Worm (Caenorhabditis elegans) whole organism, L2 larva: ENCODE data around the gene msp-142.
A peak's percentile ranks its signal among the peaks of the same experiment; 100 is the strongest.

Experiments used
- C34F6.9 ChIP-seq: fragments of 150-350 bp; optimal IDR thresholded peaks from 2 replicates; lab custom pipeline; 2014; ENCODE audit warnings: missing biosample characterization, missing genetic modification characterization
- F13H6.1 ChIP-seq: sonication (generic microtip); optimal IDR thresholded peaks from 2 replicates; lab custom pipeline; 2016; ENCODE audit warnings: missing genetic modification characterization, missing compliant biosample characterization
- R02D3.7 ChIP-seq: fragments of 150-350 bp; optimal IDR thresholded peaks from 2 replicates; lab custom pipeline; 2014; ENCODE audit warnings: missing biosample characterization, missing genetic modification characterization
- Y55F3AM.14 ChIP-seq: fragments of 200-800 bp; sonication (Bioruptor generic); optimal IDR thresholded peaks from 2 replicates; lab custom pipeline; 2018; ENCODE audit warnings: mild to moderate bottlenecking, missing genetic modification characterization, missing compliant biosample characterization
- ZK546.5 ChIP-seq: sonication (generic microtip); optimal IDR thresholded peaks from 2 replicates; lab custom pipeline; 2017; ENCODE audit warnings: missing biosample characterization, missing genetic modification characterization
- aly-2 ChIP-seq: fragments of 150-350 bp; optimal IDR thresholded peaks from 2 replicates; lab custom pipeline; 2014; ENCODE audit warnings: missing biosample characterization, missing genetic modification characterization
- ama-1 ChIP-seq: fragments of 150-350 bp; optimal IDR thresholded peaks from 2 replicates; lab custom pipeline; 2018; ENCODE audit warnings: inconsistent platforms
- blmp-1 ChIP-seq: sonication (generic microtip); optimal IDR thresholded peaks from 2 replicates; lab custom pipeline; 2017; ENCODE audit warnings: missing genetic modification characterization, mild to moderate bottlenecking, missing compliant biosample characterization, antibody characterized with exemption, moderate library complexity; ENCODE audit not compliant: insufficient read depth
- ceh-82 ChIP-seq: fragments of 150-350 bp; optimal IDR thresholded peaks from 2 replicates; lab custom pipeline; 2014; ENCODE audit warnings: missing biosample characterization, missing genetic modification characterization
- crh-2 ChIP-seq: sonication (generic microtip); optimal IDR thresholded peaks from 2 replicates; lab custom pipeline; 2017; ENCODE audit warnings: missing biosample characterization, missing genetic modification characterization
- dmd-4 ChIP-seq: sonication (generic microtip); optimal IDR thresholded peaks from 2 replicates; lab custom pipeline; 2017; ENCODE audit warnings: missing biosample characterization, missing genetic modification characterization
- egl-27 ChIP-seq: sonication (generic microtip); optimal IDR thresholded peaks from 3 replicates; lab custom pipeline; 2017; ENCODE audit warnings: missing biosample characterization, missing genetic modification reagents, missing genetic modification characterization
- elt-1 ChIP-seq: fragments of 150-350 bp; optimal IDR thresholded peaks from 2 replicates; lab custom pipeline; 2014; ENCODE audit warnings: missing biosample characterization, missing genetic modification characterization
- elt-3 ChIP-seq: sonication (generic microtip); optimal IDR thresholded peaks from 2 replicates; lab custom pipeline; 2017; ENCODE audit warnings: missing biosample characterization, missing genetic modification characterization
- fos-1 ChIP-seq: fragments of 150-350 bp; optimal IDR thresholded peaks from 2 replicates; lab custom pipeline; 2014; ENCODE audit warnings: missing biosample characterization, missing genetic modification characterization
- lsy-2 ChIP-seq, 2 experiments: fragments of 150-350 bp in 1 of 2; sonication (generic microtip) in 1 of 2; optimal IDR thresholded peaks; 2 replicates each; lab custom pipeline; 2014 to 2017; ENCODE audit warnings: missing biosample characterization in 2 of 2, missing genetic modification characterization in 2 of 2
- mbf-1 ChIP-seq: sonication (generic microtip); optimal IDR thresholded peaks from 2 replicates; lab custom pipeline; 2017; ENCODE audit warnings: missing biosample characterization, missing genetic modification characterization
- nhr-10 ChIP-seq: sonication (generic microtip); optimal IDR thresholded peaks from 2 replicates; lab custom pipeline; 2017; ENCODE audit warnings: missing biosample characterization, missing genetic modification characterization
- nhr-11 ChIP-seq: fragments of 150-350 bp; optimal IDR thresholded peaks from 2 replicates; lab custom pipeline; 2014; ENCODE audit warnings: missing biosample characterization, missing genetic modification characterization
- nhr-12 ChIP-seq: fragments of 150-350 bp; optimal IDR thresholded peaks from 2 replicates; lab custom pipeline; 2014; ENCODE audit warnings: missing biosample characterization, missing genetic modification characterization
- nhr-129 ChIP-seq: fragments of 150-350 bp; optimal IDR thresholded peaks from 2 replicates; lab custom pipeline; 2014; ENCODE audit warnings: missing biosample characterization, missing genetic modification characterization
- nhr-21 ChIP-seq: fragments of 150-350 bp; optimal IDR thresholded peaks from 2 replicates; lab custom pipeline; 2014; ENCODE audit warnings: missing biosample characterization, missing genetic modification characterization
- nhr-237 ChIP-seq: fragments of 150-350 bp; optimal IDR thresholded peaks from 2 replicates; lab custom pipeline; 2014; ENCODE audit warnings: missing biosample characterization, missing genetic modification characterization
- nhr-6 ChIP-seq: fragments of 150-350 bp; optimal IDR thresholded peaks from 2 replicates; lab custom pipeline; 2014; ENCODE audit warnings: missing biosample characterization, missing genetic modification characterization
- peb-1 ChIP-seq: fragments of 150-350 bp; optimal IDR thresholded peaks from 2 replicates; lab custom pipeline; 2014; ENCODE audit warnings: missing biosample characterization, missing genetic modification characterization
- skn-1 ChIP-seq: sonication (generic microtip); optimal IDR thresholded peaks from 2 replicates; lab custom pipeline; 2017; ENCODE audit warnings: missing biosample characterization, missing genetic modification characterization
- sma-3 ChIP-seq: sonication (generic microtip); optimal IDR thresholded peaks from 2 replicates; lab custom pipeline; 2016; ENCODE audit warnings: missing genetic modification reagents, missing genetic modification characterization, missing compliant biosample characterization
- sma-9 ChIP-seq, 2 experiments: fragments of 150-350 bp in 1 of 2; sonication (generic microtip) in 1 of 2; optimal IDR thresholded peaks; 2 replicates each; lab custom pipeline; 2014 to 2016; ENCODE audit warnings: missing genetic modification characterization in 2 of 2, mild to moderate bottlenecking in 1 of 2, missing biosample characterization in 1 of 2, missing compliant biosample characterization in 1 of 2, missing genetic modification reagents in 1 of 2, moderate library complexity in 1 of 2
- unc-39 ChIP-seq: fragments of 150-350 bp; optimal IDR thresholded peaks from 2 replicates; lab custom pipeline; 2014; ENCODE audit warnings: missing biosample characterization, missing genetic modification characterization
- unc-55 ChIP-seq: fragments of 150-350 bp; sonication (generic microtip); optimal IDR thresholded peaks from 3 replicates; lab custom pipeline; 2014; ENCODE audit warnings: missing biosample characterization, missing genetic modification reagents, missing genetic modification characterization
- unc-62 ChIP-seq: fragments of 150-350 bp; optimal IDR thresholded peaks from 2 replicates; lab custom pipeline; 2014; ENCODE audit warnings: missing biosample characterization, missing genetic modification reagents, missing genetic modification characterization
- zag-1 ChIP-seq: fragments of 150-350 bp; optimal IDR thresholded peaks from 2 replicates; lab custom pipeline; 2014; ENCODE audit warnings: missing biosample characterization, missing genetic modification characterization
- ztf-1 ChIP-seq: fragments of 200-800 bp; sonication (Bioruptor generic); conservative IDR thresholded peaks from 2 replicates; pipeline ENCODE4 v1.3.6; 2022; ENCODE audit warnings: missing genetic modification characterization, missing compliant biosample characterization

The msp-142 gene

DNA sequence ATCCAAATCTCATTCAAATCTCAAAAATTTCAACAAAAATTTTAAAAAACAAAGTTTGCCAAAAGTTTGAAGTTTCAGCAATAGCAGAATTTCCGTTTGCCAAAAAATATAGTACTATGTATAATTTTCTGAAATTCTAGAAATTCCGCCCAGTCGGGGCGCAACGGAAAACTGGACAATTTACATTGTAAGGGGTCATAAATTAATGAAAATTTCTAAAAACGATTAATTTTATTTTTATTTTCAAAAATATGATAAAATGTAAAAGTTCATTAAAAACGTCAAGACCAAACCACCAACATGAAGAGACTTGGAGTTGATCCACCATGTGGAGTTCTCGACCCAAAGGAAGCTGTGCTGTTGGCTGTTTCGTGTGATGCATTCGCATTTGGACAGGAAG, 20.6 kb downstream of the msp-142 start, which contains the start of gene ZK1248.4:
TSS of gene ZK1248.4 (plus strand) at position 301 of the 400 bp plus-strand sequence.
- TF ChIP-seq elt-3 (tag; lab: Kevin White, UChicago) (no peak), elt-1 (tag; lab: Kevin White, UChicago) (no peak), aly-2 (tag; lab: Kevin White, UChicago) (no peak), skn-1 (tag; lab: Kevin White, UChicago) (no peak)

DNA sequence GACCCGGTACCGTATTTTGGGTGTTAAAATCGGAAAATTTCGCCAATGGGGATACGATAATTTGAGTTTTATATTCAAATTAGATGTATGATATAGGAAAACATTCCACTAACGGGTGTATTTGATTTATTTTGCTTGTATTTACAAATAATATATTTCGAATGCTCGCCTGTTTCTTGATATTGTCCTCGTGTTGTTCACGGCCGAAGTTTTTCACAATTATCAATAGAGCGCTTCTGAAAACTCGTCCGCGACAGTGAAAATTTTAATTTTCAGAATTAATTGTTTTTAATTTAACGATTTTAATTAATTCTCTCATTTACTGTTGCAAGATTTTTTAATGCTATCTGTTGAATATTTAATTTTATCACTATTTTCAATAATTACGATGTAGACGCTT, 21.9 kb downstream of the msp-142 start:
- TF ChIP-seq sma-3 (GFP tag; lab: Kevin White, UChicago) (peak; percentile 16), sma-9 (GFP tag; optimal IDR thresholded peaks at IDR 0.05; lab: Kevin White, UChicago) (peak; percentile 12), sma-9 (tag; optimal IDR thresholded peaks at IDR 0.05; lab: Kevin White, UChicago) (no peak), nhr-11 (tag; lab: Kevin White, UChicago) (no peak), unc-55 (GFP tag; lab: Kevin White, UChicago) (peak; percentile 71)

ce11 chrII:5820282-5820762, 22.6 kb downstream of the msp-142 start, which contains the start of gene ehs-1:
Gene ehs-1, plus strand, starts transcription at chrII:5820712.
- TF ChIP-seq nhr-129 (tag; lab: Kevin White, UChicago) (peak; percentile 5), lsy-2 (tag; optimal IDR thresholded peaks at IDR 0.05; lab: Kevin White, UChicago) (peak in 1 of 2 experiments; percentile 31), unc-55 (GFP tag; lab: Kevin White, UChicago) (peak; percentile 40), ZK546.5 (tag; lab: Kevin White, UChicago) (no peak), zag-1 (tag; lab: Kevin White, UChicago) (no peak), F13H6.1 (tag; lab: Kevin White, UChicago) (no peak), crh-2 (tag; lab: Kevin White, UChicago) (peak; percentile 36), ztf-1 (no peak), C34F6.9 (tag; lab: Kevin White, UChicago) (peak; percentile 24), R02D3.7 (tag; lab: Kevin White, UChicago) (no peak), nhr-6 (no peak), dmd-4 (tag; lab: Kevin White, UChicago) (no peak), nhr-12 (tag; lab: Kevin White, UChicago) (no peak), nhr-10 (no peak), fos-1 (tag; lab: Kevin White, UChicago) (no peak), Y55F3AM.14 (GFP tag; lab: Kevin White, UChicago) (no peak), ama-1 (lab: Kevin White, UChicago) (no peak)
- TF ChIP-seq, all 48 proteins: peak for 5

DNA sequence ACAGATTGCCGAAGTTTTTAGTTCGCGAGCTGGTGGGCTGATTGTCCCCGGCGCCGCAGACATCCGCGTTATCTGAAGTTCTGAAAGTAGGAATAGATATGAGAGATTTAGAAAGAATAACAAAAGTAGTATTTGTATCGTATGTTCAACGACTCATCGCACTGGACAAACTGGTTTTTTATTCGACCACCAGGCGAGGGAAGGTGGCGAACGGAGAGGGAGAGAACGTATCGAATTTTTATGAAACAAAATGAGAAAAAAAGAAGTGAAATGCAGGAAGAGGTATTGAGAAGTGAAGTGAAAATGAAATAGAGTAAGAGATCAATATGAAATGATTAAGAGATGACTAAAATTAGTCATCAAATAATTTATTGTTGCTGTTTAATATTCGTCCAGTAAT, 29.6 kb downstream of the msp-142 start, which contains the start of gene tbc-2:
TSS of gene tbc-2 (minus strand) at position 80 of the 400 bp plus-strand sequence.
- no peak for TF ChIP-seq unc-62 (GFP tag; lab: Kevin White, UChicago)
- no peak for TF ChIP-seq nhr-12 (tag; lab: Kevin White, UChicago)
- TF ChIP-seq mbf-1, result no peak
- no peak for TF ChIP-seq ztf-1
- TF ChIP-seq unc-39 (tag; lab: Kevin White, UChicago), result no peak
- no peak for TF ChIP-seq nhr-21 (tag; lab: Kevin White, UChicago)
- TF ChIP-seq nhr-11 (tag; lab: Kevin White, UChicago), result no peak
- peak; percentile 26 for TF ChIP-seq blmp-1 (tag; lab: Kevin White, UChicago)
- no peak for TF ChIP-seq nhr-10
- TF ChIP-seq sma-3 (GFP tag; lab: Kevin White, UChicago), result peak; percentile 8

- TF ChIP-seq sma-3 (GFP tag; lab: Kevin White, UChicago) (no peak), dmd-4 (tag; lab: Kevin White, UChicago) (no peak), ama-1 (lab: Kevin White, UChicago) (no peak), skn-1 (tag; lab: Kevin White, UChicago) (no peak), ceh-82 (tag; lab: Kevin White, UChicago) (no peak), F13H6.1 (tag; lab: Kevin White, UChicago) (no peak), nhr-11 (tag; lab: Kevin White, UChicago) (no peak), peb-1 (tag; lab: Kevin White, UChicago) (no peak), ztf-1 (no peak), nhr-237 (no peak), nhr-129 (tag; lab: Kevin White, UChicago) (no peak), fos-1 (tag; lab: Kevin White, UChicago) (no peak), nhr-10 (no peak), ZK546.5 (tag; lab: Kevin White, UChicago) (no peak), unc-62 (GFP tag; lab: Kevin White, UChicago) (no peak), mbf-1 (no peak), elt-3 (tag; lab: Kevin White, UChicago) (no peak), unc-55 (GFP tag; lab: Kevin White, UChicago) (no peak), sma-9 (GFP tag; optimal IDR thresholded peaks at IDR 0.05; lab: Kevin White, UChicago) (no peak), sma-9 (tag; optimal IDR thresholded peaks at IDR 0.05; lab: Kevin White, UChicago) (no peak), egl-27 (tag; lab: Kevin White, UChicago) (no peak)
These were observed 30.8 kb downstream of the msp-142 start, which contains the start of gene ZK1248.11 for ce11 chrII:5828486-5828885. Gene ZK1248.11, minus strand, starts transcription at chrII:5828586.
